Fruit fly (Drosophila melanogaster) whole organism, embryonic: ENCODE data around the gene Tbc1d22.

Experiments
- ATbp ChIP-seq: fragments of 200-800 bp; sonication (Bioruptor generic); optimal IDR thresholded peaks from 2 replicates; lab custom pipeline; 2017; ENCODE audit warnings: missing biosample characterization, mild to moderate bottlenecking, missing genetic modification characterization, missing genetic modification reagents
- Aef1 ChIP-seq: fragments of 200-800 bp; sonication (Bioruptor generic); IDR thresholded peaks from 3 replicates; pipeline ENCODE4 v1.3.6; 2022; ENCODE audit warnings: missing biosample characterization, missing genetic modification characterization
- Blimp-1 ChIP-seq: fragments of 200-800 bp; sonication (Bioruptor generic); optimal IDR thresholded peaks from 3 replicates; lab custom pipeline; 2018; ENCODE audit warnings: missing biosample characterization, missing genetic modification characterization, mild to moderate bottlenecking, moderate library complexity, missing genetic modification reagents
- CG10267 ChIP-seq: fragments of 200-800 bp; sonication (Bioruptor generic); optimal IDR thresholded peaks from 2 replicates; lab custom pipeline; 2018; ENCODE audit warnings: missing biosample characterization, mild to moderate bottlenecking, missing genetic modification characterization, moderate library complexity
- CG10366 ChIP-seq: fragments of 200-800 bp; sonication (Bioruptor generic); IDR thresholded peaks from 2 replicates; pipeline ENCODE4 v1.3.6; 2022; ENCODE audit warnings: missing biosample characterization, missing genetic modification characterization
- CG11723 ChIP-seq: fragments of 200-800 bp; sonication (Bioruptor generic); optimal IDR thresholded peaks from 2 replicates; lab custom pipeline; 2017; ENCODE audit warnings: missing biosample characterization, mild to moderate bottlenecking, missing genetic modification characterization
- CG12155 ChIP-seq: fragments of 200-800 bp; sonication (Bioruptor generic); optimal IDR thresholded peaks from 3 replicates; lab custom pipeline; 2016; ENCODE audit warnings: missing biosample characterization, missing genetic modification characterization
- CG12299 ChIP-seq: fragments of 200-800 bp; sonication (Bioruptor generic); optimal IDR thresholded peaks from 2 replicates; lab custom pipeline; 2018; ENCODE audit warnings: missing biosample characterization, mild to moderate bottlenecking, missing genetic modification characterization
- CG1233 ChIP-seq: fragments of 200-800 bp; sonication (Bioruptor generic); optimal IDR thresholded peaks from 4 replicates; lab custom pipeline; 2018; ENCODE audit warnings: missing biosample characterization, mild to moderate bottlenecking, missing genetic modification characterization
- CG1602 ChIP-seq: fragments of 200-800 bp; sonication (Bioruptor generic); optimal IDR thresholded peaks from 3 replicates; lab custom pipeline; 2016; ENCODE audit warnings: missing biosample characterization, missing genetic modification characterization
- CG16815 ChIP-seq: fragments of 200-800 bp; sonication (Bioruptor generic); optimal IDR thresholded peaks from 3 replicates; lab custom pipeline; 2017; ENCODE audit warnings: missing biosample characterization, mild to moderate bottlenecking, missing genetic modification characterization
- CG17186 ChIP-seq: fragments of 200-800 bp; sonication (Bioruptor generic); optimal IDR thresholded peaks from 3 replicates; lab custom pipeline; 2017; ENCODE audit warnings: missing biosample characterization, missing genetic modification reagents, missing genetic modification characterization
- CG17328 ChIP-seq: fragments of 200-800 bp; sonication (Bioruptor generic); IDR thresholded peaks from 2 replicates; pipeline ENCODE4 v1.3.6; 2022; ENCODE audit warnings: missing biosample characterization, missing genetic modification characterization
- CG17612 ChIP-seq: fragments of 200-800 bp; sonication (Bioruptor generic); IDR thresholded peaks from 2 replicates; pipeline ENCODE4 v1.3.6; 2022; ENCODE audit warnings: missing biosample characterization, missing genetic modification characterization
- CG18262 ChIP-seq: fragments of 200-800 bp; optimal IDR thresholded peaks from 3 replicates; lab custom pipeline; 2019; ENCODE audit warnings: missing biosample characterization, mild to moderate bottlenecking, missing genetic modification characterization, moderate library complexity
- CG30403 ChIP-seq: fragments of 200-800 bp; sonication (Bioruptor generic); optimal IDR thresholded peaks from 3 replicates; lab custom pipeline; 2016; ENCODE audit warnings: missing biosample characterization, missing genetic modification characterization
- CG31365 ChIP-seq: fragments of 200-800 bp; sonication (Bioruptor generic); optimal IDR thresholded peaks from 2 replicates; lab custom pipeline; 2018; ENCODE audit warnings: missing biosample characterization, mild to moderate bottlenecking, missing genetic modification characterization
- CG31388 ChIP-seq: fragments of 200-800 bp; sonication (Bioruptor generic); optimal IDR thresholded peaks from 2 replicates; lab custom pipeline; 2016; ENCODE audit warnings: missing biosample characterization, missing genetic modification characterization
- CG3407 ChIP-seq: fragments of 200-800 bp; sonication (Bioruptor generic); optimal IDR thresholded peaks from 2 replicates; lab custom pipeline; 2018; ENCODE audit warnings: missing biosample characterization, mild to moderate bottlenecking, missing genetic modification characterization
- CG3726 ChIP-seq: fragments of 200-800 bp; sonication (Bioruptor generic); IDR thresholded peaks from 3 replicates; pipeline ENCODE4, ENCODE4 v1.3.6; 2022; ENCODE audit warnings: missing biosample characterization, missing genetic modification characterization
- CG4360 ChIP-seq: fragments of 200-800 bp; sonication (Bioruptor generic); IDR thresholded peaks from 2 replicates; pipeline ENCODE4 v1.3.6; 2022; ENCODE audit warnings: missing biosample characterization, missing genetic modification characterization
- CG43689 ChIP-seq: fragments of 200-800 bp; sonication (Bioruptor generic); IDR thresholded peaks from 2 replicates; pipeline ENCODE4 v1.3.6; 2022; ENCODE audit warnings: missing biosample characterization, missing genetic modification characterization
- CG4730 ChIP-seq: fragments of 200-800 bp; sonication (Bioruptor generic); IDR thresholded peaks from 2 replicates; pipeline ENCODE4 v1.3.6; 2022; ENCODE audit warnings: missing biosample characterization, missing genetic modification characterization
- CG6654 ChIP-seq: fragments of 200-800 bp; sonication (Bioruptor generic); optimal IDR thresholded peaks from 2 replicates; lab custom pipeline; 2017; ENCODE audit warnings: missing biosample characterization, mild to moderate bottlenecking, missing genetic modification characterization
- CG6854 ChIP-seq: fragments of 200-800 bp; sonication (Bioruptor generic); optimal IDR thresholded peaks from 3 replicates; lab custom pipeline; 2017; ENCODE audit warnings: missing biosample characterization, mild to moderate bottlenecking, missing genetic modification characterization
- CG7357 ChIP-seq: fragments of 200-800 bp; sonication (Bioruptor generic); IDR thresholded peaks from 3 replicates; pipeline ENCODE4 v1.3.6; 2022; ENCODE audit warnings: missing biosample characterization, missing genetic modification characterization
- CG8359 ChIP-seq: fragments of 200-800 bp; sonication (Bioruptor generic); optimal IDR thresholded peaks from 2 replicates; lab custom pipeline; 2017; ENCODE audit warnings: missing biosample characterization, mild to moderate bottlenecking, missing genetic modification characterization, borderline replicate concordance
- CG9727 ChIP-seq: fragments of 200-800 bp; sonication (Bioruptor generic); optimal IDR thresholded peaks from 3 replicates; lab custom pipeline; 2017; ENCODE audit warnings: missing biosample characterization, mild to moderate bottlenecking, missing genetic modification characterization
- CG9932 ChIP-seq: fragments of 200-800 bp; sonication (Bioruptor generic); IDR thresholded peaks from 2 replicates; pipeline ENCODE4 v1.3.6; 2022; ENCODE audit warnings: missing biosample characterization, missing genetic modification characterization
- Doc2 ChIP-seq: fragments of 200-800 bp; sonication (Bioruptor generic); IDR thresholded peaks from 2 replicates; pipeline ENCODE4 v1.3.6; 2022; ENCODE audit warnings: missing biosample characterization, missing genetic modification characterization
- Dref ChIP-seq: fragments of 200-800 bp; sonication (Bioruptor generic); IDR thresholded peaks from 2 replicates; pipeline ENCODE4 v1.3.6; 2022; ENCODE audit warnings: missing biosample characterization, missing genetic modification characterization
- HHEX ChIP-seq: fragments of 200-800 bp; sonication (Bioruptor generic); optimal IDR thresholded peaks from 3 replicates; lab custom pipeline; 2017; ENCODE audit warnings: missing biosample characterization, mild to moderate bottlenecking, missing genetic modification characterization, missing genetic modification reagents
- Lhr ChIP-seq: fragments of 200-800 bp; sonication (Bioruptor generic); optimal IDR thresholded peaks from 3 replicates; lab custom pipeline; 2017; ENCODE audit warnings: mild to moderate bottlenecking, missing biosample characterization, missing genetic modification reagents, missing genetic modification characterization
- Meics ChIP-seq: fragments of 200-800 bp; sonication (Bioruptor generic); optimal IDR thresholded peaks from 2 replicates; lab custom pipeline; 2017; ENCODE audit warnings: missing biosample characterization, mild to moderate bottlenecking, missing genetic modification characterization
- Nf-YA ChIP-seq: fragments of 200-800 bp; sonication (Bioruptor generic); IDR thresholded peaks from 2 replicates; pipeline ENCODE4 v1.3.6; 2022; ENCODE audit warnings: missing biosample characterization, missing genetic modification characterization
- Oli ChIP-seq: fragments of 200-800 bp; sonication (Bioruptor generic); optimal IDR thresholded peaks from 2 replicates; lab custom pipeline; 2018; ENCODE audit warnings: missing biosample characterization, mild to moderate bottlenecking, missing genetic modification characterization, moderate library complexity
- ase ChIP-seq: fragments of 200-800 bp; sonication (Bioruptor generic); IDR thresholded peaks from 3 replicates; pipeline ENCODE4 v1.3.6; 2022; ENCODE audit warnings: missing biosample characterization, missing genetic modification characterization
- caup ChIP-seq: fragments of 200-800 bp; sonication (Bioruptor generic); optimal IDR thresholded peaks from 3 replicates; lab custom pipeline; 2017; ENCODE audit warnings: missing biosample characterization, mild to moderate bottlenecking, missing genetic modification characterization, moderate library complexity; ENCODE audit not compliant: severe bottlenecking
- chif ChIP-seq, 2 experiments: fragments of 200-800 bp; sonication (Bioruptor generic); optimal IDR thresholded peaks; 3 replicates each; lab custom pipeline; 2016; ENCODE audit warnings: missing biosample characterization in 2 of 2, missing genetic modification characterization in 2 of 2
- esg ChIP-seq: fragments of 200-800 bp; sonication (Bioruptor generic); conservative IDR thresholded peaks from 2 replicates; pipeline ENCODE4 v1.3.6; 2022; ENCODE audit warnings: missing biosample characterization, missing genetic modification characterization
- ftz-f1 ChIP-seq: fragments of 200-800 bp; sonication (Bioruptor generic); optimal IDR thresholded peaks from 2 replicates; lab custom pipeline; 2016; ENCODE audit warnings: missing biosample characterization, missing genetic modification characterization
- hb ChIP-seq: fragments of 200-800 bp; sonication (Bioruptor generic); IDR thresholded peaks from 3 replicates; pipeline ENCODE4 v1.3.6; 2022; ENCODE audit warnings: missing biosample characterization, missing genetic modification characterization; ENCODE audit not compliant: partially characterized antibody
- ind ChIP-seq: fragments of 200-800 bp; sonication (Bioruptor generic); optimal IDR thresholded peaks from 3 replicates; lab custom pipeline; 2016; ENCODE audit warnings: missing biosample characterization, missing genetic modification characterization
- lola ChIP-seq, 3 experiments: fragments of >200 bp in 2 of 3; fragments of 200-800 bp in 1 of 3; sonication (Bioruptor generic) in 1 of 3; optimal IDR thresholded peaks; 2 replicates each; lab custom pipeline; 2017 to 2019; ENCODE audit warnings: missing biosample characterization in 3 of 3, missing genetic modification characterization in 3 of 3, mild to moderate bottlenecking in 1 of 3, moderate library complexity in 1 of 3
- nau ChIP-seq: fragments of 200-800 bp; sonication (Bioruptor generic); optimal IDR thresholded peaks from 3 replicates; lab custom pipeline; 2017; ENCODE audit warnings: missing biosample characterization, mild to moderate bottlenecking, missing genetic modification characterization, missing genetic modification reagents
- sim ChIP-seq: fragments of 200-800 bp; sonication (Bioruptor generic); IDR thresholded peaks from 2 replicates; pipeline ENCODE4 v1.3.6; 2022; ENCODE audit warnings: missing biosample characterization, missing genetic modification characterization
- sima ChIP-seq: fragments of 200-800 bp; sonication (Bioruptor generic); optimal IDR thresholded peaks from 2 replicates; lab custom pipeline; 2016; ENCODE audit warnings: missing biosample characterization, missing genetic modification characterization
- slp2 ChIP-seq: fragments of 200-800 bp; sonication (Bioruptor generic); optimal IDR thresholded peaks from 2 replicates; lab custom pipeline; 2016; ENCODE audit warnings: missing biosample characterization, missing genetic modification characterization
- sna ChIP-seq: fragments of 200-800 bp; sonication (Bioruptor generic); IDR thresholded peaks from 2 replicates; pipeline ENCODE4 v1.3.6; 2022; ENCODE audit warnings: missing biosample characterization, missing genetic modification characterization; ENCODE audit not compliant: partially characterized antibody
- ssp ChIP-seq: fragments of 200-800 bp; sonication (Bioruptor generic); IDR thresholded peaks from 2 replicates; pipeline ENCODE4 v1.3.6; 2022; ENCODE audit warnings: missing biosample characterization, missing genetic modification characterization
- tap ChIP-seq: fragments of 200-800 bp; optimal IDR thresholded peaks from 3 replicates; lab custom pipeline; 2019; ENCODE audit warnings: missing biosample characterization, mild to moderate bottlenecking, missing genetic modification characterization, moderate library complexity
- unpg ChIP-seq: fragments of 200-800 bp; sonication (Bioruptor generic); optimal IDR thresholded peaks from 3 replicates; lab custom pipeline; 2018; ENCODE audit warnings: missing biosample characterization, mild to moderate bottlenecking, missing genetic modification characterization, moderate library complexity

Gene Tbc1d22

DNA sequence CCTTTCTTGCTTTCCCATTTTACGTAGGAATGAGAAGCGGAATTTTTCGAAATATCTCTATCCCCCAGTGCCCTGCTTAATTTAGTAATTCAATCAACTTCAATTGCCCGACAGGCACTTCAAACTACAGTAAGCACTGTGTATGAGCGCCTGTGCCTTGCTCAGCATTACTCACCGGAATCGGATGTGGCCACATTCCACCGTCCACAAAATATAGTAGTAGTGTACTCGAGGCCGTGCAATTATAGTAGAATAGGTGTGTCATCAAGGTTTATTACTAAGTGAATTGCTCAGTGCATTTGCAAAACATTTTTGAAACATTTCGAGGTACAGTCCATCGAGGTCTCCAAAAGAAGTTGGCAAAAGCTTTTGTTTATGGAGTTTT lies 36.3 kb upstream of the Tbc1d22 start (continued):
- TF ChIP-seq Dref (GFP tag; lab: Robert Waterston, UW) (no peak), CG7357 (GFP tag; lab: Robert Waterston, UW) (no peak), sim (GFP tag; lab: Robert Waterston, UW) (no peak), esg (no peak), CG4730 (GFP tag; lab: Robert Waterston, UW) (no peak), lola (GFP tag; optimal IDR thresholded peaks at IDR 0.05; lab: Kevin White, UChicago) (no peak), Lhr (GFP tag; lab: Kevin White, UChicago) (no peak), CG31388 (GFP tag; lab: Kevin White, UChicago) (no peak), CG1233 (GFP tag; lab: Kevin White, UChicago) (no peak), CG9727 (GFP tag; lab: Kevin White, UChicago) (no peak), CG43689 (GFP tag; lab: Robert Waterston, UW) (no peak), CG8359 (no peak), Oli (tag; lab: Kevin White, UChicago) (peak; percentile 18), chif (GFP tag; optimal IDR thresholded peaks at IDR 0.05; lab: Kevin White, UChicago) (no peak), Meics (no peak), CG3726 (no peak), ATbp (GFP tag; lab: Kevin White, UChicago) (no peak), CG6654 (GFP tag; lab: Kevin White, UChicago) (no peak), CG16815 (GFP tag; lab: Kevin White, UChicago) (no peak), CG12155 (GFP tag; lab: Kevin White, UChicago) (no peak), CG17186 (GFP tag; lab: Kevin White, UChicago) (no peak), slp2 (no peak), unpg (GFP tag; lab: Kevin White, UChicago) (no peak), CG17612 (GFP tag; lab: Robert Waterston, UW) (no peak), CG10366 (GFP tag; lab: Robert Waterston, UW) (no peak), ftz-f1 (peak; percentile 32), Blimp-1 (GFP tag; lab: Kevin White, UChicago) (no peak), ind (GFP tag; lab: Kevin White, UChicago) (no peak), CG17328 (GFP tag; lab: Robert Waterston, UW) (0 out of 2 replicates have a peak, but pooled peaks have one; percentile 24), caup (GFP tag; lab: Kevin White, UChicago) (no peak), HHEX (GFP tag; lab: Kevin White, UChicago) (no peak), CG18262 (tag; lab: Kevin White, UChicago) (no peak), CG10267 (tag; lab: Kevin White, UChicago) (no peak), ase (GFP tag; lab: Robert Waterston, UW) (no peak), CG6854 (GFP tag; lab: Kevin White, UChicago) (no peak), Doc2 (GFP tag; lab: Robert Waterston, UW) (no peak), hb (GFP tag; lab: Robert Waterston, UW) (no peak), CG1602 (GFP tag; lab: Kevin White, UChicago) (no peak), nau (GFP tag; lab: Kevin White, UChicago) (no peak), Nf-YA (GFP tag; lab: Robert Waterston, UW) (no peak), CG30403 (no peak), tap (tag; lab: Kevin White, UChicago) (no peak), ssp (GFP tag; lab: Robert Waterston, UW) (no peak), CG12299 (no peak), CG11723 (GFP tag; lab: Kevin White, UChicago) (no peak), sna (GFP tag; lab: Robert Waterston, UW) (no peak), CG4360 (GFP tag; lab: Robert Waterston, UW) (no peak), CG3407 (no peak), CG9932 (GFP tag; lab: Robert Waterston, UW) (no peak; the same call in 1 of the 2 replicates), Aef1 (GFP tag; lab: Robert Waterston, UW) (no peak), CG31365 (tag; lab: Kevin White, UChicago) (no peak), sima (no peak)
